Worm (Caenorhabditis elegans) whole organism, late embryonic: Measurements from ENCODE around the gene lbp-9.

Source experiments
- ref-2 ChIP-seq: sonication (generic microtip); optimal IDR thresholded peaks from 2 replicates; lab custom pipeline; 2016; ENCODE audit warnings: missing genetic modification characterization, missing compliant biosample characterization
- sox-4 ChIP-seq: sonication (generic microtip); optimal IDR thresholded peaks from 2 replicates; lab custom pipeline; 2017; ENCODE audit warnings: mild to moderate bottlenecking, missing genetic modification characterization, inconsistent platforms, missing compliant biosample characterization
- unc-86 ChIP-seq: sonication (generic microtip); optimal IDR thresholded peaks from 2 replicates; lab custom pipeline; 2016; ENCODE audit warnings: missing genetic modification characterization, missing compliant biosample characterization

ce11 chrV:2110368-2110767, 42.1 kb downstream of the lbp-9 start, which contains the start of gene F22F7.3:
- TF ChIP-seq sox-4 (tag; lab: Kevin White, UChicago), result no peak
- TF ChIP-seq unc-86, result no peak
- no peak for TF ChIP-seq ref-2
